Worm (Caenorhabditis elegans) whole organism, late embryonic: Measurements from ENCODE around the gene C07A9.13.
A peak's percentile ranks its signal among the peaks of the same experiment; 100 is the strongest.

Experiments
- C38D4.7 ChIP-seq: fragments of 200-800 bp; sonication (Bioruptor generic); optimal IDR thresholded peaks from 2 replicates; lab custom pipeline; 2018; ENCODE audit warnings: mild to moderate bottlenecking, missing genetic modification characterization, moderate library complexity, missing compliant biosample characterization
- K09A11.1 ChIP-seq: sonication (generic microtip); optimal IDR thresholded peaks from 2 replicates; lab custom pipeline; 2017; ENCODE audit warnings: antibody characterized with exemption, mild to moderate bottlenecking, missing genetic modification characterization, missing compliant biosample characterization; ENCODE audit not compliant: insufficient read depth
- ahr-1 ChIP-seq: sonication (generic microtip); optimal IDR thresholded peaks from 2 replicates; lab custom pipeline; 2016; ENCODE audit warnings: missing genetic modification characterization, missing compliant biosample characterization
- ama-1 ChIP-seq: fragments of 150-350 bp; optimal IDR thresholded peaks from 2 replicates; lab custom pipeline; 2014
- ceh-14 ChIP-seq: sonication (generic microtip); optimal IDR thresholded peaks from 2 replicates; lab custom pipeline; 2016; ENCODE audit warnings: missing genotype, missing genetic modification characterization, missing compliant biosample characterization
- ceh-18 ChIP-seq: sonication (generic microtip); optimal IDR thresholded peaks from 2 replicates; lab custom pipeline; 2016; ENCODE audit warnings: missing genetic modification characterization, missing compliant biosample characterization
- ceh-19 ChIP-seq: fragments of 200-800 bp; sonication (Bioruptor generic); optimal IDR thresholded peaks from 2 replicates; lab custom pipeline; 2018; ENCODE audit warnings: mild to moderate bottlenecking, missing genetic modification characterization, missing compliant biosample characterization
- ceh-2 ChIP-seq: sonication (generic microtip); optimal IDR thresholded peaks from 2 replicates; lab custom pipeline; 2016; ENCODE audit warnings: missing genotype, missing genetic modification characterization, missing compliant biosample characterization
- ceh-24 ChIP-seq: sonication (generic microtip); optimal IDR thresholded peaks from 2 replicates; lab custom pipeline; 2016; ENCODE audit warnings: mild to moderate bottlenecking, missing genetic modification characterization, missing compliant biosample characterization
- ceh-30 ChIP-seq: fragments of 150-350 bp; optimal IDR thresholded peaks from 2 replicates; lab custom pipeline; 2014; ENCODE audit warnings: missing biosample characterization, missing genetic modification characterization
- ceh-31 ChIP-seq: sonication (generic microtip); optimal IDR thresholded peaks from 2 replicates; lab custom pipeline; 2016; ENCODE audit warnings: missing genetic modification characterization, missing compliant biosample characterization
- ceh-48 ChIP-seq: sonication (generic microtip); optimal IDR thresholded peaks from 2 replicates; lab custom pipeline; 2016; ENCODE audit warnings: missing genetic modification characterization, inconsistent platforms, missing compliant biosample characterization
- ceh-6 ChIP-seq: fragments of 200-800 bp; sonication (Bioruptor generic); optimal IDR thresholded peaks from 2 replicates; lab custom pipeline; 2018; ENCODE audit warnings: mild to moderate bottlenecking, missing genetic modification characterization, missing compliant biosample characterization
- ceh-9 ChIP-seq: sonication (generic microtip); optimal IDR thresholded peaks from 2 replicates; lab custom pipeline; 2016; ENCODE audit warnings: mild to moderate bottlenecking, missing genetic modification characterization, inconsistent platforms, missing compliant biosample characterization
- dmd-4 ChIP-seq: sonication (generic microtip); optimal IDR thresholded peaks from 2 replicates; lab custom pipeline; 2016; ENCODE audit warnings: borderline replicate concordance, missing genetic modification characterization, missing compliant biosample characterization
- dve-1 ChIP-seq: sonication (generic microtip); optimal IDR thresholded peaks from 2 replicates; lab custom pipeline; 2017; ENCODE audit warnings: antibody characterized with exemption, mild to moderate bottlenecking, missing genetic modification characterization, missing compliant biosample characterization
- elt-2 ChIP-seq: sonication (generic microtip); optimal IDR thresholded peaks from 2 replicates; lab custom pipeline; 2016; ENCODE audit warnings: missing genetic modification reagents, missing genetic modification characterization, missing compliant biosample characterization
- elt-4 ChIP-seq: sonication (generic microtip); optimal IDR thresholded peaks from 2 replicates; lab custom pipeline; 2016; ENCODE audit warnings: missing genetic modification characterization, missing compliant biosample characterization
- fax-1 ChIP-seq: sonication (generic microtip); optimal IDR thresholded peaks from 2 replicates; lab custom pipeline; 2016; ENCODE audit warnings: missing genotype, missing genetic modification characterization, missing compliant biosample characterization
- fkh-10 ChIP-seq: fragments of 150-350 bp; optimal IDR thresholded peaks from 2 replicates; lab custom pipeline; 2014; ENCODE audit warnings: missing biosample characterization, missing genetic modification reagents, missing genetic modification characterization
- gmeb-2 ChIP-seq: sonication (generic microtip); optimal IDR thresholded peaks from 2 replicates; lab custom pipeline; 2016; ENCODE audit warnings: missing genetic modification characterization, inconsistent platforms, missing compliant biosample characterization
- hlh-13 ChIP-seq: fragments of 200-800 bp; sonication (Bioruptor generic); optimal IDR thresholded peaks from 2 replicates; lab custom pipeline; 2018; ENCODE audit warnings: mild to moderate bottlenecking, missing genetic modification characterization, missing compliant biosample characterization
- hlh-15 ChIP-seq: sonication (generic microtip); optimal IDR thresholded peaks from 2 replicates; lab custom pipeline; 2016; ENCODE audit warnings: missing genetic modification characterization, missing compliant biosample characterization
- hlh-6 ChIP-seq: sonication (generic microtip); optimal IDR thresholded peaks from 2 replicates; lab custom pipeline; 2016; ENCODE audit warnings: missing genotype, missing genetic modification characterization, missing compliant biosample characterization
- hlh-8 ChIP-seq: sonication (generic microtip); optimal IDR thresholded peaks from 2 replicates; lab custom pipeline; 2016; ENCODE audit warnings: missing genotype, missing genetic modification characterization, missing compliant biosample characterization
- lin-11 ChIP-seq: fragments of 200-800 bp; sonication (Bioruptor generic); optimal IDR thresholded peaks from 2 replicates; lab custom pipeline; 2018; ENCODE audit warnings: mild to moderate bottlenecking, missing genetic modification characterization, missing compliant biosample characterization
- madf-2 ChIP-seq: sonication (generic microtip); optimal IDR thresholded peaks from 2 replicates; lab custom pipeline; 2017; ENCODE audit warnings: missing genetic modification characterization, missing compliant biosample characterization
- mec-3 ChIP-seq: sonication (generic microtip); optimal IDR thresholded peaks from 2 replicates; lab custom pipeline; 2016; ENCODE audit warnings: borderline replicate concordance, missing genetic modification characterization, missing compliant biosample characterization
- odd-2 ChIP-seq: sonication (generic microtip); optimal IDR thresholded peaks from 2 replicates; lab custom pipeline; 2017; ENCODE audit warnings: antibody characterized with exemption, mild to moderate bottlenecking, missing genetic modification characterization, missing compliant biosample characterization
- pax-1 ChIP-seq: fragments of 150-350 bp; optimal IDR thresholded peaks from 2 replicates; lab custom pipeline; 2014; ENCODE audit warnings: missing biosample characterization, missing genetic modification characterization
- pha-2 ChIP-seq: sonication (generic microtip); optimal IDR thresholded peaks from 2 replicates; lab custom pipeline; 2017; ENCODE audit warnings: mild to moderate bottlenecking, missing genetic modification characterization, missing compliant biosample characterization
- pha-4 ChIP-seq: fragments of 150-350 bp; optimal IDR thresholded peaks from 2 replicates; lab custom pipeline; 2018; ENCODE audit warnings: missing biosample characterization, missing genetic modification reagents, missing genetic modification characterization
- pqm-1 ChIP-seq: sonication (generic microtip); optimal IDR thresholded peaks from 2 replicates; lab custom pipeline; 2016; ENCODE audit warnings: missing genetic modification characterization, missing compliant biosample characterization
- ref-2 ChIP-seq: sonication (generic microtip); optimal IDR thresholded peaks from 2 replicates; lab custom pipeline; 2016; ENCODE audit warnings: missing genetic modification characterization, missing compliant biosample characterization
- rnt-1 ChIP-seq: sonication (generic microtip); optimal IDR thresholded peaks from 2 replicates; lab custom pipeline; 2016; ENCODE audit warnings: missing genetic modification characterization, missing compliant biosample characterization
- sdc-2 ChIP-seq: sonication (generic microtip); optimal IDR thresholded peaks from 2 replicates; lab custom pipeline; 2016; ENCODE audit warnings: missing genotype, missing genetic modification characterization, missing compliant biosample characterization
- sox-4 ChIP-seq: sonication (generic microtip); optimal IDR thresholded peaks from 2 replicates; lab custom pipeline; 2017; ENCODE audit warnings: mild to moderate bottlenecking, missing genetic modification characterization, inconsistent platforms, missing compliant biosample characterization
- syd-9 ChIP-seq: sonication (generic microtip); optimal IDR thresholded peaks from 2 replicates; lab custom pipeline; 2016; ENCODE audit warnings: mild to moderate bottlenecking, missing genetic modification characterization, moderate library complexity, missing compliant biosample characterization
- tbx-2 ChIP-seq: sonication (generic microtip); optimal IDR thresholded peaks from 2 replicates; lab custom pipeline; 2016; ENCODE audit warnings: missing genetic modification characterization, missing compliant biosample characterization
- unc-42 ChIP-seq: sonication (generic microtip); optimal IDR thresholded peaks from 2 replicates; lab custom pipeline; 2016; ENCODE audit warnings: missing genotype, missing genetic modification characterization, missing compliant biosample characterization
- unc-55 ChIP-seq: sonication (generic microtip); optimal IDR thresholded peaks from 2 replicates; lab custom pipeline; 2017; ENCODE audit warnings: missing biosample characterization, missing genetic modification reagents, missing genetic modification characterization
- zip-5 ChIP-seq: sonication (generic microtip); optimal IDR thresholded peaks from 2 replicates; lab custom pipeline; 2016; ENCODE audit warnings: missing genetic modification characterization, missing compliant biosample characterization
- ztf-16 ChIP-seq: sonication (generic microtip); optimal IDR thresholded peaks from 2 replicates; lab custom pipeline; 2017; ENCODE audit warnings: missing genetic modification characterization, missing compliant biosample characterization

Gene C07A9.13

DNA sequence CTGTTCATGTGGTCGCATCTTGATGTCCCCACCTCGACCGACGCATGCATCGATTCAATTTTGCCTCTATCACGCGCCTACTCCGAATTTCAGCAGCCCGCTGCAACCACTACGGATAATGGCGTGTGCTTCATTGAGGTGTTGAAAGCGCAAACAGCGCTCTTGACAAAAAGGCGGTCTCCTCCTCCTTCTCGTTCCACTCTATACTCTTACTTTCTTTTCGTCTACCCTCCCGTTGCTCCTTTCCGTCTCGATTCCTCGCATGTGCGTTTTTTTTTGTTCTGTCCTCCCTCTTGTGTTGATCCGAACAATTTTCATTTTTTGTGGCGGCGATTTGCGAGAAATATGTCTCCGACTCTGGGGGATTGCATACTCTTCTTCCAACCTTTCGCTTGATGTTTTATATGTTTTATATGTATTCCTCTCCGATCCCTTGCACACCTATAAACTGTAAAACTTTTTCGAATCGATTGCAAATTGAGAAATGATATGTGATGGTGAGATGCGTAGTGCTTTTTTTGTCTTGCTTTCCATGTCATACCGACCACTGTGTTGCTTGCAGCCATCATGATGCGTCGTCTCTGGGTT, 21.7 kb upstream of the C07A9.13 start:
- TF ChIP-seq C38D4.7 (GFP tag; lab: Kevin White, UChicago) (no peak), ceh-30 (no peak), ceh-48 (tag; lab: Kevin White, UChicago) (no peak), rnt-1 (tag; lab: Kevin White, UChicago) (no peak), tbx-2 (peak; percentile 40), sdc-2 (tag; lab: Kevin White, UChicago) (no peak), ceh-14 (tag; lab: Kevin White, UChicago) (peak; percentile 12)

DNA sequence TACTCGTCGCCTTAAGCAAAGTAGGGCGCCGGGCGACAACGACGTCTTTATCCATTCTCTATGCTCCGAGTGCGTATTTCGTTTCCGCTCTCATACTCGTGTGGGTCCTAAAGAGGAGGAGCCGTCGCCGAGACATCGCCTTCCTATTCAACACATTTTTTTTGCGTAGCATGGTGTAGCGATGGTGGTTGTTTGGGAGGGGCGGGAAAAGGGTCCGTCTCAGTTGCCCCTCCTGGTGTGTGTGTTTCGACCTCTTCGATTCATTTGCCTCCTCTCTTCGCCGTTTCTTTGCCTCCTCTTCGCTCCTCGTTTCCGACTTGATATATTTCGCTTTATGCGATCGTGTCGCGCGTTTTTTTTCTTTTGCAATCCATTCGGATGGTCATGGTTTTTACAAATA, 20.7 kb upstream of the C07A9.13 start:
- TF ChIP-seq pha-2 (tag; lab: Kevin White, UChicago) (no peak), ref-2 (no peak), hlh-15 (tag; lab: Kevin White, UChicago) (no peak), ceh-31 (no peak), sox-4 (tag; lab: Kevin White, UChicago) (no peak), sdc-2 (tag; lab: Kevin White, UChicago) (no peak), ceh-14 (tag; lab: Kevin White, UChicago) (no peak), dmd-4 (tag; lab: Kevin White, UChicago) (no peak), pqm-1 (no peak), ceh-24 (tag; lab: Kevin White, UChicago) (no peak), mec-3 (tag; lab: Kevin White, UChicago) (no peak), ceh-2 (tag; lab: Kevin White, UChicago) (no peak), hlh-6 (no peak), ceh-6 (GFP tag; lab: Kevin White, UChicago) (no peak), ceh-18 (no peak), ztf-16 (tag; lab: Kevin White, UChicago) (no peak), fkh-10 (GFP tag; lab: Kevin White, UChicago) (no peak), odd-2 (no peak)

DNA sequence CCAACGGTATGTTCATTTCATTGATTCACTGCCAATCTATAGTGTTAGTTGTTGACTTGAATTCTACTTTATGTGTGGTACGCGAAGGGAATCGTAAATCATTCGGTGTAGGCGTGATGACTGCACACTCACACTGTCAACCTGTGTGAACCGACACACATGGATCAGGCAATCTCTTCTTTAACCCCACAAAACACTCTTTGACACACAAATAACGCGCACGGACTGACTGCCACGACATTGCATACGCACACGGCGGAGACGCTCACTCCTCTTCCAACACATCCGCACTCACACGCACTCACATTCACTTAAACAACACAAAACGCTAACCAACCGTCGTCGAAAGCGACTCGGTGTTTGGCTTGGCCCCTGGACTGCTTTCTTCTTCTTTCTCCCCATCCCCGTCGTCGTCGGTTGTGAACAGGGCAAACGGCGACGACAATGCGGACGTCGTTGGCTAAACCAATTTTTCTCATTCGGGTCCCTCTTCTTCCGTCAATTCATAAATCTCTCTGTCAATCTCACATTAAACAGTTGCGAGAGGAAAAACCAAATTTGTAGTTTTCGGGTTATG, 19.1 kb upstream of the C07A9.13 start:
- TF ChIP-seq hlh-6 (peak; percentile 50), ceh-31 (peak; percentile 2), fax-1 (no peak), hlh-15 (tag; lab: Kevin White, UChicago) (no peak), fkh-10 (GFP tag; lab: Kevin White, UChicago) (no peak), ceh-9 (tag; lab: Kevin White, UChicago) (no peak), ceh-6 (GFP tag; lab: Kevin White, UChicago) (no peak), ztf-16 (tag; lab: Kevin White, UChicago) (no peak), pha-4 (tag; lab: Kevin White, UChicago) (no peak), ref-2 (no peak), tbx-2 (no peak), lin-11 (no peak), rnt-1 (tag; lab: Kevin White, UChicago) (no peak), gmeb-2 (tag; lab: Kevin White, UChicago) (no peak), odd-2 (no peak), hlh-13 (GFP tag; lab: Kevin White, UChicago) (no peak), madf-2 (no peak), ceh-19 (GFP tag; lab: Kevin White, UChicago) (no peak), C38D4.7 (GFP tag; lab: Kevin White, UChicago) (no peak), sdc-2 (tag; lab: Kevin White, UChicago) (peak; percentile 29), ahr-1 (tag; lab: Kevin White, UChicago) (no peak), ceh-18 (no peak), ceh-14 (tag; lab: Kevin White, UChicago) (no peak), zip-5 (tag; lab: Kevin White, UChicago) (no peak), hlh-8 (tag; lab: Kevin White, UChicago) (no peak), ama-1 (lab: Kevin White, UChicago) (no peak), elt-4 (tag; lab: Kevin White, UChicago) (no peak), ceh-24 (tag; lab: Kevin White, UChicago) (no peak), K09A11.1 (tag; lab: Kevin White, UChicago) (no peak), syd-9 (tag; lab: Kevin White, UChicago) (no peak), dve-1 (no peak), elt-2 (no peak), unc-55 (peak; percentile 80), unc-42 (peak; percentile 40), pax-1 (no peak)
